Worm (Caenorhabditis elegans) whole organism, L1 larva: Measurements from ENCODE around the gene tra-4.

Experiments used
- ceh-88 ChIP-seq: fragments of 200-800 bp; sonication (Bioruptor generic); IDR thresholded peaks from 2 replicates; pipeline ENCODE4 v1.3.6; 2022; ENCODE audit warnings: missing genetic modification characterization, missing compliant biosample characterization
- efl-3 ChIP-seq: fragments of 200-800 bp; sonication (Bioruptor generic); optimal IDR thresholded peaks from 2 replicates; lab custom pipeline; 2018; ENCODE audit warnings: mild to moderate bottlenecking, missing genetic modification characterization, missing compliant biosample characterization
- elt-2 ChIP-seq: sonication (generic microtip); optimal IDR thresholded peaks from 2 replicates; lab custom pipeline; 2016; ENCODE audit warnings: missing genetic modification characterization, mild to moderate bottlenecking, inconsistent platforms, missing compliant biosample characterization, missing genetic modification reagents
- fkh-10 ChIP-seq: sonication (generic microtip); optimal IDR thresholded peaks from 2 replicates; lab custom pipeline; 2017; ENCODE audit warnings: missing biosample characterization, missing genetic modification reagents, missing genetic modification characterization
- lsy-2 ChIP-seq, 2 experiments: fragments of 150-350 bp; optimal IDR thresholded peaks; 2 replicates each; lab custom pipeline; 2014; ENCODE audit warnings: missing biosample characterization in 2 of 2, missing genetic modification characterization in 2 of 2
- nhr-11 ChIP-seq: fragments of 150-350 bp; optimal IDR thresholded peaks from 2 replicates; lab custom pipeline; 2014; ENCODE audit warnings: missing biosample characterization, missing genetic modification characterization
- unc-98 ChIP-seq: fragments of 200-800 bp; sonication (Bioruptor generic); IDR thresholded peaks from 2 replicates; pipeline ENCODE4 v1.3.6; 2022; ENCODE audit warnings: missing genetic modification characterization, missing compliant biosample characterization

DNA sequence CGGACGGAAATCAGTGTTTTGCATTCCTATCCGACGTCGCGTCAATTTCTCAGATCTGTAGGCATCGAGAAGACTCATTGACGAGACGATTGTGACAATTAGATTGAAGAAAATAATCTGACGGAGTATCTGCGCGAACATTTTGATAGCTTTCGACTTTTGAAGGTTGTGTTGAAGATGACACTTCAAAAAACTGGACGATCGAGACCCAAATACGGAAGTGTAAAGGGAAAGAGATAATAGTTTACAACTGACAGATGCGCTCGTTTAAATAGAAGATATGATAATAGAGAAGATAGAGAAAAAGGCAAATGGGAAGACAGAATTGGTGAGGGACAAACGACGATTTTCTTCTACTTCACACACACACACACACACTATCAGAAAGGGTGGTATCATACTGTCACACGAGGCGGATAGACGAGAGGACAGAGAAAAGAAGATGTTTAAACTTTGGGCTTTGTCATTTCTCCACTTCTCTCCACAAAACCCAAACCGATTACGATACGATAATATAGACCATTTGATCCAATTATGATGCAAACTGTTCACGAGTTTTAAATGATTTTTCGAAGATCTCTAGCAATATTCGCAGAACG is 33.8 kb upstream of the tra-4 start, which contains the start of gene B0410.3:
- TF ChIP-seq ceh-88 (GFP tag; lab: Robert Waterston, UW) (no peak), efl-3 (GFP tag; lab: Kevin White, UChicago) (no peak), lsy-2 (tag; optimal IDR thresholded peaks at IDR 0.05; lab: Kevin White, UChicago) (peak; percentile 30 to 68), nhr-11 (no peak), elt-2 (no peak), fkh-10 (no peak), unc-98 (no peak)
